Worm (Caenorhabditis elegans): Measurements from ENCODE around the gene sri-71.

DNA sequence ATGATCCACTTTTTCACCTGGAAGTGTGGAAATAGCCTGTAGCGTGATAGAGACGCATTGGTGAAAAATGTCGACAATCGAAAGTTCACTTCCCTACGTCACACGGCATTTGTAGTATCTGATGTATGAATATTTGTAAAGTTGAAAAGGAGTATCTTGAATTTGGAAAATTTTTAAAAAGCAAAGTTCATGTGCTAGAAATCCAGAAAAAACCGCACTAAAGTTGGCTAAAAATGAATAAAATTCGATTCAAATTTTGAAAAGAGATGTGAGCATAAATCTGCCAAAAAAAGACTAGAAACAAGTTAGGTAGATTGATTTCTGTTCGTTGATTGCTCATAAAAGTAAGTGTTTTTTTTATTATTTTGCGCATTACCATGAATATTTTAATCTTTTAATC lies 44.5 kb upstream of the sri-71 start, which contains the start of gene sri-74:
- TF ChIP-seq nhr-11 (tag; optimal IDR thresholded peaks at IDR 0.05) (no peak), nhr-237 (tag; optimal IDR thresholded peaks at IDR 0.05) (no peak), aly-2 (tag; optimal IDR thresholded peaks at IDR 0.05) (no peak), dpl-1 (GFP tag; optimal IDR thresholded peaks at IDR 0.05) (no peak), lsy-2 (tag; optimal IDR thresholded peaks at IDR 0.05) (no peak), zag-1 (tag; optimal IDR thresholded peaks at IDR 0.05) (no peak), nhr-28 (tag; optimal IDR thresholded peaks at IDR 0.05) (no peak), arid-1 (GFP tag; conservative IDR thresholded peaks at IDR 0.05) (no peak), hif-1 (tag; optimal IDR thresholded peaks at IDR 0.05) (no peak), ZK546.5 (tag; optimal IDR thresholded peaks at IDR 0.05) (no peak), unc-62 (GFP tag; optimal IDR thresholded peaks at IDR 0.05 in 1 of 2) (no peak), unc-62 (tag; optimal IDR thresholded peaks at IDR 0.05) (no peak), tra-1 (GFP tag; IDR thresholded peaks at IDR 0.05) (no peak), aha-1 (tag) (no peak), D1046.2 (GFP tag; IDR thresholded peaks at IDR 0.05) (no peak)
